Worm (Caenorhabditis elegans) whole organism, early embryonic: ENCODE results near the gene srx-82.

ENCODE experiments used
- ama-1 ChIP-seq: fragments of 150-350 bp; optimal IDR thresholded peaks from 2 replicates; lab custom pipeline; 2014
- flt-1 ChIP-seq: fragments of 200-800 bp; sonication (Bioruptor generic); IDR thresholded peaks from 2 replicates; pipeline ENCODE4 v1.3.6; 2022; ENCODE audit warnings: missing genetic modification characterization, missing compliant biosample characterization
- hnd-1 ChIP-seq: sonication (generic microtip); optimal IDR thresholded peaks from 2 replicates; lab custom pipeline; 2016; ENCODE audit warnings: missing genetic modification characterization, missing compliant biosample characterization
- pes-1 ChIP-seq: fragments of 200-800 bp; sonication (Bioruptor generic); IDR thresholded peaks from 2 replicates; pipeline ENCODE4 v1.3.6; 2022; ENCODE audit warnings: missing genetic modification reagents, missing genetic modification characterization, missing compliant biosample characterization
- tra-4 ChIP-seq: sonication (generic microtip); optimal IDR thresholded peaks from 2 replicates; lab custom pipeline; 2017; ENCODE audit warnings: missing genetic modification characterization, missing compliant biosample characterization

DNA sequence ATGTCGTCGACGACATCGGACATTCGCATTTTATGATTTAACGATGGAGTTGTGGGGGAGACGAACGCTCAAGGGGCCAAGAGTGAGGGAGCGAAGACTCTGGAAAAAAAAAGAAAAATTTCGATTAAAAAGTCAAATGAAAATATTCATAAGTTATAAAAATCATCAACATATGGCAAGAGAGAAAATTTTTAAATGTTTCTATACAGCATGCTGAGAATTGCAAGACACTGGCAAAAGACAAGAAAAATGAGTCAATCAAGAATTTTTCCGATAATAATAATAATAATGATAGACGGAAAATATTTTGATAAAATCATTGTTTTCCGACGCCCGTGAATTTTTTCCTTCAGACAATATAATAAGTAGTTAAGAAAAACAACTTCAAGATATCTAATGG, 47.7 kb downstream of the srx-82 start, which contains the start of gene sipa-1:
- TF ChIP-seq ama-1 (lab: Kevin White, UChicago) = no peak
- TF ChIP-seq tra-4 (tag; lab: Kevin White, UChicago) = no peak
- TF ChIP-seq pes-1 (GFP tag; lab: Robert Waterston, UW) = no peak
- no peak for TF ChIP-seq hnd-1 (tag; lab: Kevin White, UChicago)
- no peak for TF ChIP-seq flt-1
